Worm (Caenorhabditis elegans) whole organism, L2 larva: ENCODE results near the gene T01G6.1.

Source experiments
- alr-1 ChIP-seq: fragments of 150-350 bp; optimal IDR thresholded peaks from 2 replicates; lab custom pipeline; 2014; ENCODE audit warnings: missing biosample characterization, missing genetic modification characterization
- ama-1 ChIP-seq: fragments of 150-350 bp; optimal IDR thresholded peaks from 2 replicates; lab custom pipeline; 2018; ENCODE audit warnings: inconsistent platforms
- blmp-1 ChIP-seq: sonication (generic microtip); optimal IDR thresholded peaks from 2 replicates; lab custom pipeline; 2017; ENCODE audit warnings: missing genetic modification characterization, mild to moderate bottlenecking, missing compliant biosample characterization, antibody characterized with exemption, moderate library complexity; ENCODE audit not compliant: insufficient read depth
- lin-13 ChIP-seq: fragments of 150-350 bp; optimal IDR thresholded peaks from 2 replicates; lab custom pipeline; 2014; ENCODE audit warnings: missing biosample characterization, missing genetic modification reagents, missing genetic modification characterization
- sem-4 ChIP-seq: fragments of 150-350 bp; optimal IDR thresholded peaks from 2 replicates; lab custom pipeline; 2014; ENCODE audit warnings: missing biosample characterization, missing genetic modification reagents, missing genetic modification characterization
- snpc-4 ChIP-seq: fragments of 150-350 bp; optimal IDR thresholded peaks from 2 replicates; lab custom pipeline; 2014; ENCODE audit warnings: missing biosample characterization, missing genetic modification characterization
- unc-62 ChIP-seq: fragments of 150-350 bp; optimal IDR thresholded peaks from 2 replicates; lab custom pipeline; 2014; ENCODE audit warnings: missing biosample characterization, missing genetic modification reagents, missing genetic modification characterization

- TF ChIP-seq lin-13 (no peak), snpc-4 (tag; lab: Kevin White, UChicago) (no peak), unc-62 (GFP tag; lab: Kevin White, UChicago) (no peak), ama-1 (no peak), sem-4 (tag; lab: Kevin White, UChicago) (no peak), alr-1 (tag; lab: Kevin White, UChicago) (no peak), blmp-1 (no peak)
Observed at ce11 chrV:536571-536970, 39.1 kb downstream of the T01G6.1 start, which contains the start of gene C14C6.5.
